Worm (Caenorhabditis elegans) whole organism, L4/young adult: ENCODE results near the gene F35G12.5.

Experiments
- W03F9.2 ChIP-seq: fragments of 150-350 bp; optimal IDR thresholded peaks from 2 replicates; lab custom pipeline; 2014; ENCODE audit warnings: missing biosample characterization, missing genetic modification characterization
- dao-5 ChIP-seq: sonication (generic microtip); optimal IDR thresholded peaks from 2 replicates; lab custom pipeline; 2016; ENCODE audit warnings: missing genotype, missing genetic modification characterization, moderate library complexity, missing compliant biosample characterization
- him-1 ChIP-seq: sonication (generic microtip); optimal IDR thresholded peaks from 2 replicates; lab custom pipeline; 2016; ENCODE audit warnings: missing genotype, missing genetic modification reagents, missing genetic modification characterization, missing compliant biosample characterization

ce11 chrIII:4568030-4568429 lies 15.9 kb upstream of the F35G12.5 start, which contains the start of gene mlcd-1:
- TF ChIP-seq him-1 = no peak
- TF ChIP-seq dao-5 (tag; lab: Kevin White, UChicago) = no peak
- no peak for TF ChIP-seq W03F9.2 (tag; lab: Kevin White, UChicago)
